Fruit fly (Drosophila melanogaster): ENCODE results near the gene CG33160.

The CG33160 gene

dm6 chr3L:3206263-3206662, at the start of gene CG33160:
TSS of gene CG33160 (minus strand) at chr3L:3206363.
- no peak for TF ChIP-seq Hr96 (GFP tag; optimal IDR thresholded peaks at IDR 0.05)
- TF ChIP-seq Crg-1 (GFP tag; optimal IDR thresholded peaks at IDR 0.05), result no peak
- no peak for TF ChIP-seq CG14711 (tag; optimal IDR thresholded peaks at IDR 0.05)
- no peak for TF ChIP-seq Clk (GFP tag; optimal IDR thresholded peaks at IDR 0.05)
- no peak for TF ChIP-seq CG11617 (GFP tag; optimal IDR thresholded peaks at IDR 0.05)
- no peak for TF ChIP-seq CG7101 (tag; optimal IDR thresholded peaks at IDR 0.05)
- no peak for TF ChIP-seq ovo (GFP tag; optimal IDR thresholded peaks at IDR 0.05)
- no peak for TF ChIP-seq cic (GFP tag; optimal IDR thresholded peaks at IDR 0.05)
- no peak for TF ChIP-seq pad (GFP tag; optimal IDR thresholded peaks at IDR 0.05)

DNA sequence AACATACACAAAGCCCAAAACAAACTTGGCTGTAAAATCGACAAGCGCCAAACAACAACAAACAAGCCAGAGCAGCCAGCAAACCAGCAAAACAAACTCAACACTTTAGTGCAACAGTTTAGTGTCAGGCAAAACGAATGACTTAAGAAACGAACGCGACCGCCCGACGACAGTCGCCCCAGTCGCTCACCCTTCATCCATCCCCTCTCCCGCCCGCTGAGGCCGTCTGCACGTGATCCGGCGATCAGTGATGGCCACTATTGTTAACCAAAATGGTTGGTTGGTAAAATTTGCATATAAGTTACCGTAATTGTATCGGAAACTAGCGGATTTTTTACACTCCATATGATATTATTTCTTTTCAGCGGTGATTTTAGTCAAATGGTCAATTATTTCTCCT, 47.5 kb upstream of the CG33160 start:
- TF ChIP-seq bab1 (GFP tag; optimal IDR thresholded peaks at IDR 0.05), result no peak
- TF ChIP-seq toe (GFP tag; optimal IDR thresholded peaks at IDR 0.05), result no peak
- no peak for TF ChIP-seq CG12768 (GFP tag; optimal IDR thresholded peaks at IDR 0.05)
- TF ChIP-seq cnc (optimal IDR thresholded peaks at IDR 0.05), result no peak
- no peak for TF ChIP-seq Clk (GFP tag; optimal IDR thresholded peaks at IDR 0.05)
- no peak for TF ChIP-seq CG7101 (tag; optimal IDR thresholded peaks at IDR 0.05)
- no peak for TF ChIP-seq tj (GFP tag; optimal IDR thresholded peaks at IDR 0.05)
- TF ChIP-seq CG7045 (GFP tag; optimal IDR thresholded peaks at IDR 0.05), result no peak
- TF ChIP-seq Crg-1 (GFP tag; optimal IDR thresholded peaks at IDR 0.05), result no peak
- no peak for TF ChIP-seq cic (GFP tag; optimal IDR thresholded peaks at IDR 0.05)
- no peak for TF ChIP-seq CG14711 (tag; optimal IDR thresholded peaks at IDR 0.05)
- TF ChIP-seq kay (GFP tag; ENCODE audit: borderline replicate concordance), result no peak
- no peak for TF ChIP-seq CG33017 (tag; optimal IDR thresholded peaks at IDR 0.05)
- no peak for TF ChIP-seq CG1620 (GFP tag; optimal IDR thresholded peaks at IDR 0.05)
- no peak for TF ChIP-seq CG11617 (GFP tag; optimal IDR thresholded peaks at IDR 0.05)
- no peak for TF ChIP-seq pad (GFP tag; optimal IDR thresholded peaks at IDR 0.05)
- no peak for TF ChIP-seq Hr96 (GFP tag; optimal IDR thresholded peaks at IDR 0.05)
- no peak for TF ChIP-seq Mnt (GFP tag; optimal IDR thresholded peaks at IDR 0.05)
- TF ChIP-seq CG5204 (GFP tag; optimal IDR thresholded peaks at IDR 0.05), result no peak
- TF ChIP-seq ovo (GFP tag; optimal IDR thresholded peaks at IDR 0.05), result no peak

DNA sequence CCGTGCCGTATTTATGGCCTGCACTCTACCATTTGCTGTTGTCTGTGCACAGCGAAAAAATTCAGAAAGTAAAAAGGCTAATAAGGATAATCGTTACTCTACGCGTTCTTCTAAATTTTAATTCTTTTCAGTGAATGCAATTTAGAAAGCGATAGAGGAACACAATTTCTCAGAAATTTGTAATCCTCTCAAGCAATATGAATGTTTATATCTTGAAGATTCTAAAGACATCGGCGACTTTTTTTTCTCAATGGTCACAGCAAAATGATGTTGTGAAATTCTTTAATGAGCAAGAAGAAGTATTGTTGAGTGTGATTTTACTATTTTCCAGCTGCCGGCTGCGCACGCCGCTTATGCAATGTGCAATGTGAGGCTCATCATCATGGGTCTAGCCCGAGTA, 46.7 kb upstream of the CG33160 start:
- TF ChIP-seq CG7101 (tag; optimal IDR thresholded peaks at IDR 0.05) (no peak), cic (GFP tag; optimal IDR thresholded peaks at IDR 0.05) (no peak), ovo (GFP tag; optimal IDR thresholded peaks at IDR 0.05) (no peak), pad (GFP tag; optimal IDR thresholded peaks at IDR 0.05) (no peak), CG33017 (tag; optimal IDR thresholded peaks at IDR 0.05) (no peak), toe (GFP tag; optimal IDR thresholded peaks at IDR 0.05) (no peak), Crg-1 (GFP tag; optimal IDR thresholded peaks at IDR 0.05) (no peak), tj (GFP tag; optimal IDR thresholded peaks at IDR 0.05) (no peak), CG5204 (GFP tag; optimal IDR thresholded peaks at IDR 0.05) (no peak), cnc (optimal IDR thresholded peaks at IDR 0.05) (no peak), Mnt (GFP tag; optimal IDR thresholded peaks at IDR 0.05) (no peak), CG12768 (GFP tag; optimal IDR thresholded peaks at IDR 0.05) (no peak)

- TF ChIP-seq CG14711 (tag; optimal IDR thresholded peaks at IDR 0.05) (no peak), Mnt (GFP tag; optimal IDR thresholded peaks at IDR 0.05) (no peak), pad (GFP tag; optimal IDR thresholded peaks at IDR 0.05) (no peak), kay (GFP tag; ENCODE audit: borderline replicate concordance) (peak; percentile 1), ovo (GFP tag; optimal IDR thresholded peaks at IDR 0.05) (no peak), CG12768 (GFP tag; optimal IDR thresholded peaks at IDR 0.05) (no peak), CG11617 (GFP tag; optimal IDR thresholded peaks at IDR 0.05) (no peak)
Observed at dm6 chr3L:3251659-3252490, 45.7 kb upstream of the CG33160 start.

- TF ChIP-seq Clk (GFP tag; optimal IDR thresholded peaks at IDR 0.05) (no peak), pad (GFP tag; optimal IDR thresholded peaks at IDR 0.05) (peak; percentile 95), tj (GFP tag; optimal IDR thresholded peaks at IDR 0.05) (peak; percentile 84), cnc (optimal IDR thresholded peaks at IDR 0.05) (peak in 1 of 2 experiments; percentile 15)
Observed at dm6 chr3L:3250922-3251658, 44.9 kb upstream of the CG33160 start.

DNA sequence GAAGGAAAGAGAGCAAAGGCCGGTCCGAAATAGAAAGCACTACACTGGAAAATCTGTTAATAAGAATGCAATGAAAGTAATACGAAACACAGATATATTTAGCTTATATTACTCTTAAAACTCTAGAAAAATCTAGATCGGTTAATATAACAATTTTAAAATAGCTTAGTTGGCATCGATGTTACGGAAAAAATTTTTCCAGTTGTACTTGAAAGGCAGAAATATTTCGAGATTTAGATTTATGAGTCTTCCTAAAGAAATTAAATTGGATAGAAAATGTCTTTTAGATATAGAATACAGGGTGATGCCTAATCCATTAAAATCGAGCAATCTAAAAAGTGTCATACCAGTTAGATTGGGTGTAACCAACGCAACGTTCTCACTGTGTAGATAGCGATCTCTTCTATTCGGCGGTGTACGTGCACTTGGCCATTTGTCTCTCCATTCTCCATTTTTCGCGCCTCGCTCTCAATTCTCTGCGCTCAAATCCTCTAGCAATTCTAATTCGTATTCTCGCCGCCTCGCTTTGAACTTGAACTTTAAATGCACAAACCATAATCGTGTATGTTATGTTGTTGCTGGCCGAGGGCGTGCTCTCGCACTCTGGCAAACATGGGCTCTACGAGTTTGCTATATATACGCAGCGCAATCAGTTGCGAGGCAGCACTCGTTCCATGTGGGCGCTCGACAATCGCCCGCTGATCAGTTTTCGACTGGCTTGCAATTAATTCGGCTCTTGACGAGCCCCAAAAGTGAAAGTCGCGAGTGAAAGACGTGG, 44.0 kb upstream of the CG33160 start:
- TF ChIP-seq CG5204 (GFP tag; optimal IDR thresholded peaks at IDR 0.05), result peak; percentile 97
- TF ChIP-seq cic (GFP tag; optimal IDR thresholded peaks at IDR 0.05), result peak; percentile 63
- peak; percentile 93 for TF ChIP-seq CG12768 (GFP tag; optimal IDR thresholded peaks at IDR 0.05)
- TF ChIP-seq pad (GFP tag; optimal IDR thresholded peaks at IDR 0.05), result peak; percentile 86
- TF ChIP-seq bab1 (GFP tag; optimal IDR thresholded peaks at IDR 0.05), result peak; percentile 89
- peak; percentile 86 for TF ChIP-seq CG33017 (tag; optimal IDR thresholded peaks at IDR 0.05)
- TF ChIP-seq Crg-1 (GFP tag; optimal IDR thresholded peaks at IDR 0.05), result peak; percentile 81
- peak; percentile 85 for TF ChIP-seq kay (GFP tag; ENCODE audit: borderline replicate concordance)
- TF ChIP-seq Clk (GFP tag; optimal IDR thresholded peaks at IDR 0.05), result peak; percentile 87
- peak; percentile 94 for TF ChIP-seq CG1620 (GFP tag; optimal IDR thresholded peaks at IDR 0.05)
- peak; percentile 62 for TF ChIP-seq Mnt (GFP tag; optimal IDR thresholded peaks at IDR 0.05)
- TF ChIP-seq ovo (GFP tag; optimal IDR thresholded peaks at IDR 0.05), result peak; percentile 77
- peak; percentile 92 for TF ChIP-seq CG7101 (tag; optimal IDR thresholded peaks at IDR 0.05)
- no peak for TF ChIP-seq cnc (optimal IDR thresholded peaks at IDR 0.05)
- peak; percentile 78 for TF ChIP-seq CG14711 (tag; optimal IDR thresholded peaks at IDR 0.05)
- TF ChIP-seq tj (GFP tag; optimal IDR thresholded peaks at IDR 0.05), result peak; percentile 78
- peak; percentile 96 for TF ChIP-seq Hr96 (GFP tag; optimal IDR thresholded peaks at IDR 0.05)
- TF ChIP-seq CG7045 (GFP tag; optimal IDR thresholded peaks at IDR 0.05), result peak; percentile 93
- TF ChIP-seq CG11617 (GFP tag; optimal IDR thresholded peaks at IDR 0.05), result peak; percentile 98
- TF ChIP-seq toe (GFP tag; optimal IDR thresholded peaks at IDR 0.05), result peak; percentile 96

Measured in whole organism, adult.